Fruit fly (Drosophila melanogaster) whole organism, embryonic: Measurements from ENCODE around the gene CG31548.

Source experiments
- Abd-B ChIP-seq: fragments of 200-800 bp; sonication (Bioruptor generic); optimal IDR thresholded peaks from 2 replicates; lab custom pipeline; 2018; ENCODE audit warnings: missing biosample characterization, mild to moderate bottlenecking, missing genetic modification characterization, moderate library complexity
- CG10209 ChIP-seq: fragments of 200-800 bp; sonication (Bioruptor generic); optimal IDR thresholded peaks from 3 replicates; lab custom pipeline; 2017; ENCODE audit warnings: missing biosample characterization, mild to moderate bottlenecking, missing genetic modification characterization, missing genetic modification reagents
- CG10462 ChIP-seq: fragments of 200-800 bp; sonication (Bioruptor generic); optimal IDR thresholded peaks from 2 replicates; lab custom pipeline; 2016; ENCODE audit warnings: missing biosample characterization, missing genetic modification characterization
- CG10565 ChIP-seq: fragments of 200-800 bp; sonication (Bioruptor generic); optimal IDR thresholded peaks from 3 replicates; lab custom pipeline; 2016; ENCODE audit warnings: missing biosample characterization, mild to moderate bottlenecking, missing genetic modification characterization
- CG13296 ChIP-seq: fragments of 200-800 bp; sonication (Bioruptor generic); optimal IDR thresholded peaks from 3 replicates; lab custom pipeline; 2018; ENCODE audit warnings: missing biosample characterization, mild to moderate bottlenecking, missing genetic modification characterization
- CG15073 ChIP-seq: fragments of 200-800 bp; sonication (Bioruptor generic); optimal IDR thresholded peaks from 2 replicates; lab custom pipeline; 2016; ENCODE audit warnings: missing biosample characterization, missing genetic modification characterization
- CG1602 ChIP-seq: fragments of 200-800 bp; sonication (Bioruptor generic); optimal IDR thresholded peaks from 3 replicates; lab custom pipeline; 2016; ENCODE audit warnings: missing biosample characterization, missing genetic modification characterization
- CG16813 ChIP-seq: fragments of 200-800 bp; sonication (Bioruptor generic); IDR thresholded peaks from 3 replicates; pipeline ENCODE4 v1.3.6; 2022; ENCODE audit warnings: missing biosample characterization, missing genetic modification characterization; ENCODE audit not compliant: partially characterized antibody
- CG30020 ChIP-seq: fragments of 200-800 bp; optimal IDR thresholded peaks from 2 replicates; lab custom pipeline; 2019; ENCODE audit warnings: missing biosample characterization, mild to moderate bottlenecking, missing genetic modification characterization, moderate library complexity
- CG32772 ChIP-seq: fragments of 200-800 bp; sonication (Bioruptor generic); IDR thresholded peaks from 2 replicates; pipeline ENCODE4 v1.3.6; 2022; ENCODE audit warnings: missing biosample characterization, missing genetic modification characterization
- CG33557 ChIP-seq: fragments of 200-800 bp; sonication (Bioruptor generic); optimal IDR thresholded peaks from 2 replicates; lab custom pipeline; 2019; ENCODE audit warnings: missing biosample characterization, mild to moderate bottlenecking, missing genetic modification characterization, moderate library complexity
- CG34422 ChIP-seq: fragments of 200-800 bp; sonication (Bioruptor generic); IDR thresholded peaks from 3 replicates; pipeline ENCODE4 v1.3.6; 2022; ENCODE audit warnings: missing biosample characterization, missing genetic modification characterization
- CG3726 ChIP-seq: fragments of 200-800 bp; sonication (Bioruptor generic); IDR thresholded peaks from 3 replicates; pipeline ENCODE4, ENCODE4 v1.3.6; 2022; ENCODE audit warnings: missing biosample characterization, missing genetic modification characterization
- CG6175 ChIP-seq: fragments of 200-800 bp; sonication (Bioruptor generic); IDR thresholded peaks from 3 replicates; pipeline ENCODE4 v1.3.6; 2022; ENCODE audit warnings: missing biosample characterization, missing genetic modification characterization
- CG6683 ChIP-seq: fragments of 200-800 bp; sonication (Bioruptor generic); optimal IDR thresholded peaks from 2 replicates; lab custom pipeline; 2017; ENCODE audit warnings: missing biosample characterization, mild to moderate bottlenecking, missing genetic modification characterization, missing genetic modification reagents
- CG7556 ChIP-seq: fragments of 200-800 bp; sonication (Bioruptor generic); optimal IDR thresholded peaks from 2 replicates; lab custom pipeline; 2017; ENCODE audit warnings: missing biosample characterization, mild to moderate bottlenecking, missing genetic modification characterization
- CG7745 ChIP-seq: fragments of 200-800 bp; sonication (Bioruptor generic); optimal IDR thresholded peaks from 2 replicates; lab custom pipeline; 2018; ENCODE audit warnings: missing biosample characterization, mild to moderate bottlenecking, missing genetic modification characterization, moderate library complexity
- CG8281 ChIP-seq: fragments of 200-800 bp; sonication (Bioruptor generic); optimal IDR thresholded peaks from 2 replicates; lab custom pipeline; 2018; ENCODE audit warnings: missing biosample characterization, mild to moderate bottlenecking, missing genetic modification characterization, moderate library complexity
- Eip74EF ChIP-seq, 2 experiments: fragments of 200-800 bp in 1 of 2; fragments of >200 bp in 1 of 2; sonication (Bioruptor generic) in 1 of 2; optimal IDR thresholded peaks; 2 replicates each; lab custom pipeline; 2017 to 2019; ENCODE audit warnings: missing biosample characterization in 2 of 2, missing genetic modification characterization in 2 of 2, mild to moderate bottlenecking in 1 of 2, moderate library complexity in 1 of 2
- Gsc ChIP-seq: fragments of 200-800 bp; sonication (Bioruptor generic); IDR thresholded peaks from 2 replicates; pipeline ENCODE4 v1.3.6; 2022; ENCODE audit warnings: missing biosample characterization, missing genetic modification characterization
- Gug ChIP-seq: fragments of 200-800 bp; sonication (Bioruptor generic); IDR thresholded peaks from 4 replicates; pipeline ENCODE4 v1.3.6; 2022; ENCODE audit warnings: missing biosample characterization, missing genetic modification characterization
- HmgD ChIP-seq: fragments of 200-800 bp; sonication (Bioruptor generic); optimal IDR thresholded peaks from 3 replicates; lab custom pipeline; 2016; ENCODE audit warnings: missing biosample characterization, missing genetic modification characterization
- Lim3 ChIP-seq: fragments of 200-800 bp; sonication (Bioruptor generic); IDR thresholded peaks from 2 replicates; pipeline ENCODE4 v1.3.6; 2022; ENCODE audit warnings: missing biosample characterization, missing genetic modification characterization
- MBD-R2 ChIP-seq: fragments of 200-800 bp; sonication (Bioruptor generic); IDR thresholded peaks from 2 replicates; pipeline ENCODE4 v1.3.6; 2022; ENCODE audit warnings: missing biosample characterization, missing genetic modification characterization
- Mad ChIP-seq: fragments of 200-800 bp; sonication (Bioruptor generic); optimal IDR thresholded peaks from 2 replicates; lab custom pipeline; 2016; ENCODE audit warnings: missing biosample characterization, missing genetic modification characterization
- Max ChIP-seq: fragments of 200-800 bp; sonication (Bioruptor generic); optimal IDR thresholded peaks from 2 replicates; lab custom pipeline; 2016; ENCODE audit warnings: missing biosample characterization, mild to moderate bottlenecking, missing genetic modification characterization
- Med ChIP-seq: fragments of 200-800 bp; sonication (Bioruptor generic); peaks from one replicate; lab custom pipeline; 2016; ENCODE audit warnings: missing biosample characterization, missing genetic modification characterization, mild to moderate bottlenecking, inconsistent platforms, moderate library complexity
- NC2β ChIP-seq: fragments of 200-800 bp; sonication (Bioruptor generic); optimal IDR thresholded peaks from 2 replicates; lab custom pipeline; 2016; ENCODE audit warnings: missing biosample characterization, missing genetic modification characterization
- Rfx ChIP-seq: fragments of 200-800 bp; sonication (Bioruptor generic); IDR thresholded peaks from 2 replicates; pipeline ENCODE4 v1.3.6; 2022; ENCODE audit warnings: missing biosample characterization, missing genetic modification characterization
- ab ChIP-seq: fragments of 200-800 bp; sonication (Bioruptor generic); optimal IDR thresholded peaks from 2 replicates; lab custom pipeline; 2016; ENCODE audit warnings: missing biosample characterization, missing genetic modification characterization
- bab2 ChIP-seq: fragments of 200-800 bp; sonication (Bioruptor generic); optimal IDR thresholded peaks from 2 replicates; lab custom pipeline; 2016; ENCODE audit warnings: missing biosample characterization, missing genetic modification characterization
- bcd ChIP-seq: fragments of 200-800 bp; sonication (Bioruptor generic); optimal IDR thresholded peaks from 2 replicates; lab custom pipeline; 2017; ENCODE audit warnings: missing biosample characterization, mild to moderate bottlenecking, missing genetic modification characterization
- cg ChIP-seq: fragments of 200-800 bp; sonication (Bioruptor generic); optimal IDR thresholded peaks from 3 replicates; lab custom pipeline; 2019; ENCODE audit warnings: missing biosample characterization, mild to moderate bottlenecking, missing genetic modification characterization, moderate library complexity
- croc ChIP-seq: fragments of 200-800 bp; sonication (Bioruptor generic); conservative IDR thresholded peaks from 3 replicates; pipeline ENCODE4 v1.3.6; 2022; ENCODE audit warnings: missing biosample characterization, missing genetic modification characterization
- emc ChIP-seq: fragments of 200-800 bp; sonication (Bioruptor generic); optimal IDR thresholded peaks from 2 replicates; lab custom pipeline; 2016; ENCODE audit warnings: missing biosample characterization, missing genetic modification characterization
- ems ChIP-seq: fragments of 200-800 bp; sonication (Bioruptor generic); optimal IDR thresholded peaks from 3 replicates; lab custom pipeline; 2016; ENCODE audit warnings: missing biosample characterization, missing genetic modification characterization
- exex ChIP-seq: fragments of 200-800 bp; sonication (Bioruptor generic); optimal IDR thresholded peaks from 4 replicates; lab custom pipeline; 2018; ENCODE audit warnings: missing biosample characterization, mild to moderate bottlenecking, missing genetic modification characterization, moderate library complexity
- fd96Cb ChIP-seq: fragments of 200-800 bp; sonication (Bioruptor generic); optimal IDR thresholded peaks from 2 replicates; lab custom pipeline; 2018; ENCODE audit warnings: missing biosample characterization, mild to moderate bottlenecking, missing genetic modification characterization, moderate library complexity
- fru ChIP-seq: fragments of >200 bp; optimal IDR thresholded peaks from 2 replicates; lab custom pipeline; 2017
- gcm2 ChIP-seq: fragments of 200-800 bp; sonication (Bioruptor generic); optimal IDR thresholded peaks from 2 replicates; lab custom pipeline; 2016; ENCODE audit warnings: missing biosample characterization, missing genetic modification characterization
- gt ChIP-seq: fragments of 200-800 bp; sonication (Bioruptor generic); IDR thresholded peaks from 2 replicates; pipeline ENCODE4 v1.3.6; 2022; ENCODE audit warnings: missing biosample characterization, missing genetic modification characterization
- hth ChIP-seq: fragments of >200 bp; optimal IDR thresholded peaks from 2 replicates; lab custom pipeline; 2017; ENCODE audit warnings: inconsistent platforms
- ind ChIP-seq: fragments of 200-800 bp; sonication (Bioruptor generic); optimal IDR thresholded peaks from 3 replicates; lab custom pipeline; 2016; ENCODE audit warnings: missing biosample characterization, missing genetic modification characterization
- nau ChIP-seq: fragments of 200-800 bp; sonication (Bioruptor generic); optimal IDR thresholded peaks from 3 replicates; lab custom pipeline; 2017; ENCODE audit warnings: missing biosample characterization, mild to moderate bottlenecking, missing genetic modification characterization, missing genetic modification reagents
- org-1 ChIP-seq: fragments of 200-800 bp; sonication (Bioruptor generic); optimal IDR thresholded peaks from 2 replicates; lab custom pipeline; 2017; ENCODE audit warnings: missing biosample characterization, missing genetic modification characterization
- rib ChIP-seq: fragments of 200-800 bp; sonication (Bioruptor generic); IDR thresholded peaks from 2 replicates; pipeline ENCODE4 v1.3.6; 2022; ENCODE audit warnings: missing biosample characterization, missing genetic modification characterization
- schlank ChIP-seq: fragments of 200-800 bp; sonication (Bioruptor generic); optimal IDR thresholded peaks from 2 replicates; lab custom pipeline; 2018; ENCODE audit warnings: missing biosample characterization, mild to moderate bottlenecking, missing genetic modification characterization
- sd ChIP-seq: fragments of 200-800 bp; sonication (Bioruptor generic); optimal IDR thresholded peaks from 3 replicates; lab custom pipeline; 2018; ENCODE audit warnings: missing biosample characterization, mild to moderate bottlenecking, missing genetic modification characterization, moderate library complexity
- sima ChIP-seq: fragments of 200-800 bp; sonication (Bioruptor generic); optimal IDR thresholded peaks from 2 replicates; lab custom pipeline; 2016; ENCODE audit warnings: missing biosample characterization, missing genetic modification characterization
- sr ChIP-seq: fragments of 200-800 bp; sonication (Bioruptor generic); IDR thresholded peaks from 3 replicates; pipeline ENCODE4 v1.3.6; 2022; ENCODE audit warnings: missing biosample characterization, missing genetic modification characterization
- tio ChIP-seq: fragments of 200-800 bp; sonication (Bioruptor generic); optimal IDR thresholded peaks from 2 replicates; lab custom pipeline; 2017; ENCODE audit warnings: missing biosample characterization, missing genetic modification characterization, inconsistent platforms
- tna ChIP-seq: fragments of 200-800 bp; sonication (Bioruptor generic); IDR thresholded peaks from 2 replicates; pipeline ENCODE4 v1.3.6; 2022; ENCODE audit warnings: missing biosample characterization, missing genetic modification characterization; ENCODE audit not compliant: partially characterized antibody
- unc-4 ChIP-seq: fragments of 200-800 bp; sonication (Bioruptor generic); IDR thresholded peaks from 2 replicates; pipeline ENCODE4 v1.3.6; 2022; ENCODE audit warnings: missing biosample characterization, missing genetic modification characterization; ENCODE audit not compliant: partially characterized antibody

CG31548 gene

dm6 chr3R:5613114-5613443, 23.6 kb downstream of the CG31548 start, which contains the start of gene Atu (continued):
- no peak for TF ChIP-seq Lim3 (GFP tag; lab: Robert Waterston, UW)
- no peak for TF ChIP-seq fd96Cb (tag; lab: Kevin White, UChicago)
- peak; percentile 7 for TF ChIP-seq Mad (GFP tag; lab: Kevin White, UChicago)
- TF ChIP-seq croc, result no peak
- TF ChIP-seq Abd-B (GFP tag; lab: Kevin White, UChicago), result peak; percentile 73
- no peak for TF ChIP-seq CG6683 (GFP tag; lab: Kevin White, UChicago)
- TF ChIP-seq CG30020, result peak; percentile 58
- TF ChIP-seq tna (GFP tag; lab: Robert Waterston, UW), result peak; percentile 83
- TF ChIP-seq CG7556 (GFP tag; lab: Kevin White, UChicago), result no peak
- no peak for TF ChIP-seq org-1 (GFP tag; lab: Kevin White, UChicago)
- no peak for TF ChIP-seq CG13296 (GFP tag; lab: Kevin White, UChicago)
- TF ChIP-seq Med (GFP tag; lab: Kevin White, UChicago), result peak; percentile 91
- TF ChIP-seq exex, result no peak
- TF ChIP-seq ab (GFP tag; lab: Kevin White, UChicago), result no peak
- TF ChIP-seq ind (GFP tag; lab: Kevin White, UChicago), result peak; percentile 43
- no peak for TF ChIP-seq hth (lab: Kevin White, UChicago)
- no peak for TF ChIP-seq Gsc (GFP tag; lab: Robert Waterston, UW)
- no peak for TF ChIP-seq Gug (GFP tag; lab: Robert Waterston, UW)
- no peak for TF ChIP-seq ems
- TF ChIP-seq CG3726 (GFP tag; lab: Robert Waterston, UW), result no peak
- TF ChIP-seq bab2, result no peak
- TF ChIP-seq CG34422 (GFP tag; lab: Robert Waterston, UW), result peak; percentile 39; the same call in 1 of the 3 replicates
- TF ChIP-seq cg, result peak; percentile 87
- no peak for TF ChIP-seq Eip74EF (GFP tag; optimal IDR thresholded peaks at IDR 0.05; lab: Kevin White, UChicago)
- no peak for TF ChIP-seq CG10209 (GFP tag; lab: Kevin White, UChicago)
- TF ChIP-seq Max (GFP tag; lab: Kevin White, UChicago), result peak; percentile 3
- no peak for TF ChIP-seq CG1602 (GFP tag; lab: Kevin White, UChicago)
- peak; percentile 41; the same call in 1 of the 2 replicates for TF ChIP-seq Rfx
- TF ChIP-seq emc (GFP tag; lab: Kevin White, UChicago), result no peak
- TF ChIP-seq CG10462 (GFP tag; lab: Kevin White, UChicago), result no peak
- no peak for TF ChIP-seq tio (GFP tag; lab: Kevin White, UChicago)
- TF ChIP-seq MBD-R2 (GFP tag; lab: Robert Waterston, UW), result peak; percentile 76
- peak; percentile 63 for TF ChIP-seq sd (tag; lab: Kevin White, UChicago)
- no peak for TF ChIP-seq fru
- peak; percentile 93 for TF ChIP-seq CG16813 (GFP tag; lab: Robert Waterston, UW)
- no peak for TF ChIP-seq CG15073
- TF ChIP-seq sr (GFP tag; lab: Robert Waterston, UW), result no peak
- no peak for TF ChIP-seq gcm2 (GFP tag; lab: Kevin White, UChicago)
- peak; percentile 51 for TF ChIP-seq HmgD
- TF ChIP-seq schlank (tag; lab: Kevin White, UChicago), result no peak
- TF ChIP-seq CG33557 (GFP tag; lab: Kevin White, UChicago), result no peak
- no peak for TF ChIP-seq sima
- no peak for TF ChIP-seq gt (GFP tag; lab: Robert Waterston, UW)
- no peak for TF ChIP-seq CG8281
- no peak for TF ChIP-seq nau (GFP tag; lab: Kevin White, UChicago)
- no peak for TF ChIP-seq CG32772 (GFP tag; lab: Robert Waterston, UW)
- TF ChIP-seq CG10565 (GFP tag; lab: Kevin White, UChicago), result no peak
- TF ChIP-seq unc-4 (GFP tag; lab: Robert Waterston, UW), result peak; percentile 94
- no peak for TF ChIP-seq CG7745
- no peak for TF ChIP-seq CG6175 (GFP tag; lab: Robert Waterston, UW)
- peak; percentile 39 for TF ChIP-seq NC2β (GFP tag; lab: Kevin White, UChicago)
- TF ChIP-seq rib (GFP tag; lab: Robert Waterston, UW), result no peak
- no peak for TF ChIP-seq bcd (GFP tag; lab: Kevin White, UChicago)
